Worm (Caenorhabditis elegans): ENCODE data around the gene srt-48.
A peak's percentile ranks its signal among the peaks of the same experiment; 100 is the strongest.

Gene srt-48

DNA sequence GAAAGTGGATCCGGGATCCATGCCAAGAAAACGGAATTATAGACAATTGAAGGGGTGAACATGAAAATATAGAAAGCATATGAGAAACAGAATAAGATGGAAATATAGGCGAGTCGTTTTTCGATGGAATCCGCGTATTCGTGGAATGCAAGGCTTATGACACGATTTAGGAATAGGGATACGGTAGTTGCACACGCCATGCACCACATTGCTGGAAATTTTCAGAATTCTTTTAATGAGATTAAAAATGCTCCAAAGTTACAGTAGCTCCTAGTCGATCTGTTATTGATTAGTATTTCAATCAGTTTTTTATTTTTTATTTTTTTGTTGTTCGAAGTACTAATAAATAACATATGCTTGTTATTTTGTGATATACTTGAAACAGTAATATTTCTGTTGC is 17.7 kb downstream of the srt-48 start:
- TF ChIP-seq athp-1 (tag; optimal IDR thresholded peaks at IDR 0.05): no peak
- TF ChIP-seq hsf-1 (GFP tag; IDR thresholded peaks at IDR 0.05): no peak
- TF ChIP-seq cebp-2 (GFP tag; IDR thresholded peaks at IDR 0.05): 0 out of 2 replicates have a peak, but pooled peaks have one; percentile 61

DNA sequence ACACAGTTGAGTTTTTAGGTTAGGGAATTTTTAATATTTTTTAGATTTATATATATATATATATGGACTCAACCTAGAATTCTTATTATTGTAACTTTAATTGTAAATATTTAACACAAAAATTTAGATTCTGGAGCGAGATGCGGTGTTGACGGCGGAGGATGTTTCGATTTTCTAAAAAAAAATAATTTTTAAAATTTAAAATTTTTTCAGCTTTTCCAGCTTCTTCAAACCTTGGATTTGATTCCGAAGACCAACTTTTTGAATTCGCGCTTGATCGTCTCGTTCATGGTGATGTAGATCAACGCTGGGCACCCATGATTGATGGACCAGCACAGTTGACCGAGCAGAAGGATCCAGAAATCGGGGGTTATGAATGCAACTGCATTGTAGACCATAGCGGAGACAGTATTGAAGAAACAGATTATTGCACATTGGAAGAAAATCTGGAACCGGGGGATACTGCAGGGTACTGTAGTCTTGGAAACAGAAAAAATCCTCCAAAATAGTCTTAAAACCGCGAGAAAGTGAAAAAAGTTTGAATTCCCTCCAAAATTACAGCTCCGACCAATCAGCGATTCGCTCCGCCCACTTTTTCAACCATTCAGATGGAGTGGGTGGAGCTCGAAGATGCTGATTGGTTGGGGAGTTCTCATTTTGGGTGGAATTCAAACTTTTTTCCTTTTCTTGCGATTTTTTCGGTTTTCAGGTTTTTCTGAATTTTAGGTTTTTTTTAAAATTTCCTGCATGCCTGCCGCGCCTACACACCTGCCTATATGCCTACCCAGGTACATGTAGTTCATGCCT is 19.2 kb downstream of the srt-48 start:
- no peak for TF ChIP-seq snpc-1.1 (tag; optimal IDR thresholded peaks at IDR 0.05; ENCODE audit: insufficient read depth)
- no peak for TF ChIP-seq mxl-1 (tag; optimal IDR thresholded peaks at IDR 0.05)
- 0 out of 2 replicates have a peak, but pooled peaks have one; percentile 21 for TF ChIP-seq Y79H2A.3 (GFP tag; conservative IDR thresholded peaks at IDR 0.05)
- no peak for TF ChIP-seq somi-1 (GFP tag; optimal IDR thresholded peaks at IDR 0.05)
- TF ChIP-seq ceh-100 (GFP tag; IDR thresholded peaks at IDR 0.05): no peak
- TF ChIP-seq aptf-3 (GFP tag; IDR thresholded peaks at IDR 0.05): 0 out of 2 replicates have a peak, but pooled peaks have one; percentile 38
- no peak for TF ChIP-seq ZK185.1 (tag; optimal IDR thresholded peaks at IDR 0.05; ENCODE audit: poor library complexity, severe bottlenecking)
- peak; percentile 52; the same call in 1 of the 2 replicates for TF ChIP-seq mcd-1 (GFP tag; IDR thresholded peaks at IDR 0.05)
- TF ChIP-seq Y56A3A.18 (GFP tag; IDR thresholded peaks at IDR 0.05): 0 out of 2 replicates have a peak, but pooled peaks have one; percentile 21
- TF ChIP-seq lag-1 (GFP tag; IDR thresholded peaks at IDR 0.05): no peak
- TF ChIP-seq madf-6 (GFP tag; IDR thresholded peaks at IDR 0.05): peak; percentile 49
- TF ChIP-seq snpc-4 (GFP tag; optimal IDR thresholded peaks at IDR 0.05): peak; percentile 35
- peak in 2 of 4 experiments; percentile 18 to 77 for TF ChIP-seq snpc-4 (tag; optimal IDR thresholded peaks at IDR 0.05)
- TF ChIP-seq bed-1 (GFP tag; IDR thresholded peaks at IDR 0.05): 0 out of 2 replicates have a peak, but pooled peaks have one; percentile 16
- no peak for TF ChIP-seq ztf-28 (GFP tag; IDR thresholded peaks at IDR 0.05)
- TF ChIP-seq Y53G8AR.9 (GFP tag; conservative IDR thresholded peaks at IDR 0.05): peak; percentile 49
- TF ChIP-seq sea-2 (GFP tag; IDR thresholded peaks at IDR 0.05): no peak
- peak; percentile 60; the same call in 1 of the 2 replicates for TF ChIP-seq ztf-25 (GFP tag; IDR thresholded peaks at IDR 0.05)
- peak; percentile 3 for TF ChIP-seq B0261.1 (tag; optimal IDR thresholded peaks at IDR 0.05)
- TF ChIP-seq nfya-2 (GFP tag; IDR thresholded peaks at IDR 0.05): peak; percentile 75; the same call in 1 of the 2 replicates
- no peak for TF ChIP-seq fkh-3 (tag; optimal IDR thresholded peaks at IDR 0.05)
- peak; percentile 26 for TF ChIP-seq B0035.1 (tag; optimal IDR thresholded peaks at IDR 0.05)
- TF ChIP-seq dpff-1 (tag; optimal IDR thresholded peaks at IDR 0.05): peak; percentile 73
- no peak for TF ChIP-seq T07F8.4 (tag; optimal IDR thresholded peaks at IDR 0.05)
- TF ChIP-seq B0336.3 (GFP tag; IDR thresholded peaks at IDR 0.05): peak; percentile 65; the same call in 1 of the 2 replicates
- TF ChIP-seq madf-10 (tag; optimal IDR thresholded peaks at IDR 0.05): no peak
- peak; percentile 14 for TF ChIP-seq athp-1 (tag; optimal IDR thresholded peaks at IDR 0.05)
- no peak for TF ChIP-seq F57A8.1 (GFP tag; optimal IDR thresholded peaks at IDR 0.05)
- 0 out of 2 replicates have a peak, but pooled peaks have one; percentile 5 for TF ChIP-seq hsf-1 (GFP tag; IDR thresholded peaks at IDR 0.05)
- TF ChIP-seq zim-3 (tag; optimal IDR thresholded peaks at IDR 0.05): peak; percentile 48
- no peak for TF ChIP-seq F55B11.4 (tag; optimal IDR thresholded peaks at IDR 0.05; ENCODE audit: borderline replicate concordance, insufficient read depth)
- TF ChIP-seq lir-1 (GFP tag; conservative IDR thresholded peaks at IDR 0.05): no peak
- peak; percentile 30 for TF ChIP-seq F52B5.7 (tag; optimal IDR thresholded peaks at IDR 0.05)
- TF ChIP-seq lin-35 (GFP tag; optimal IDR thresholded peaks at IDR 0.05): peak in 1 of 3 experiments; percentile 5
- TF ChIP-seq F23B12.7 (tag; optimal IDR thresholded peaks at IDR 0.05; ENCODE audit: insufficient read depth): no peak
- TF ChIP-seq xnd-1 (tag; optimal IDR thresholded peaks at IDR 0.05): no peak
- no peak for TF ChIP-seq ztf-26 (tag; optimal IDR thresholded peaks at IDR 0.05)
- peak; percentile 28 for TF ChIP-seq lin-54 (GFP tag; optimal IDR thresholded peaks at IDR 0.05)
- TF ChIP-seq hlh-12 (tag; optimal IDR thresholded peaks at IDR 0.05): no peak
- no peak for TF ChIP-seq egl-44 (GFP tag; IDR thresholded peaks at IDR 0.05)
- TF ChIP-seq cebp-1 (GFP tag; IDR thresholded peaks at IDR 0.05): no peak
- TF ChIP-seq cebp-1 (tag; optimal IDR thresholded peaks at IDR 0.05): peak; percentile 2
- 0 out of 2 replicates have a peak, but pooled peaks have one; percentile 18 for TF ChIP-seq attf-6 (GFP tag; IDR thresholded peaks at IDR 0.05)
